Fruit fly (Drosophila melanogaster) whole organism, pupa: ENCODE data around the gene Cp16.

Source experiments
- CG12605 ChIP-seq: fragments of 200-800 bp; sonication (Bioruptor generic); IDR thresholded peaks from 2 replicates; pipeline ENCODE4 v1.3.6; 2022; ENCODE audit warnings: missing biosample characterization, missing genetic modification characterization
- CG17806 ChIP-seq: fragments of 200-800 bp; sonication (Bioruptor generic); optimal IDR thresholded peaks from 2 replicates; lab custom pipeline; 2018; ENCODE audit warnings: missing biosample characterization, mild to moderate bottlenecking, missing genetic modification characterization, moderate library complexity
- CG4496 ChIP-seq: fragments of 200-800 bp; sonication (Bioruptor generic); IDR thresholded peaks from 3 replicates; pipeline ENCODE4 v1.3.6; 2022; ENCODE audit warnings: missing biosample characterization, missing genetic modification characterization
- D1 ChIP-seq: fragments of 200-800 bp; sonication (Bioruptor generic); optimal IDR thresholded peaks from 2 replicates; lab custom pipeline; 2018; ENCODE audit warnings: missing biosample characterization, mild to moderate bottlenecking, missing genetic modification characterization, moderate library complexity
- EcR ChIP-seq: fragments of 200-800 bp; sonication (Bioruptor generic); optimal IDR thresholded peaks from 3 replicates; lab custom pipeline; 2019; ENCODE audit warnings: missing biosample characterization, missing genetic modification characterization, mild to moderate bottlenecking, moderate library complexity, missing genetic modification reagents
- Pif1A ChIP-seq: fragments of 200-800 bp; sonication (Bioruptor generic); optimal IDR thresholded peaks from 3 replicates; lab custom pipeline; 2016; ENCODE audit warnings: missing biosample characterization, missing genetic modification characterization
- Snoo ChIP-seq: fragments of 200-800 bp; sonication (Bioruptor generic); optimal IDR thresholded peaks from 3 replicates; lab custom pipeline; 2017; ENCODE audit warnings: missing biosample characterization, mild to moderate bottlenecking, missing genetic modification characterization, inconsistent platforms
- fd96Ca ChIP-seq: fragments of 200-800 bp; sonication (Bioruptor generic); IDR thresholded peaks from 3 replicates; pipeline ENCODE4 v1.3.6; 2022; ENCODE audit warnings: missing biosample characterization, missing genetic modification characterization
- rn ChIP-seq: fragments of 200-800 bp; sonication (Bioruptor generic); IDR thresholded peaks from 2 replicates; pipeline ENCODE4 v1.3.6; 2022; ENCODE audit warnings: missing biosample characterization, missing genetic modification characterization

dm6 chr3L:8693558-8694502 is 37.9 kb upstream of the Cp16 start:
- TF ChIP-seq fd96Ca (peak; percentile 64; the same call in 2 of the 3 replicates), CG12605 (GFP tag; lab: Robert Waterston, UW) (peak; percentile 74), EcR (no peak), rn (GFP tag; lab: Robert Waterston, UW) (0 out of 2 replicates have a peak, but pooled peaks have one; percentile 24), CG4496 (peak; percentile 69; the same call in 2 of the 3 replicates), D1 (no peak), Snoo (no peak), CG17806 (no peak), Pif1A (no peak)
